Worm (Caenorhabditis elegans) whole organism, late embryonic: ENCODE results near the gene srm-1.

ENCODE experiments used
- ceh-22 ChIP-seq: sonication (generic microtip); optimal IDR thresholded peaks from 2 replicates; lab custom pipeline; 2017; ENCODE audit warnings: missing biosample characterization, missing genetic modification characterization
- ceh-9 ChIP-seq: sonication (generic microtip); optimal IDR thresholded peaks from 2 replicates; lab custom pipeline; 2016; ENCODE audit warnings: mild to moderate bottlenecking, missing genetic modification characterization, inconsistent platforms, missing compliant biosample characterization
- fkh-10 ChIP-seq: fragments of 150-350 bp; optimal IDR thresholded peaks from 2 replicates; lab custom pipeline; 2014; ENCODE audit warnings: missing biosample characterization, missing genetic modification reagents, missing genetic modification characterization
- nhr-11 ChIP-seq: fragments of 150-350 bp; optimal IDR thresholded peaks from 2 replicates; lab custom pipeline; 2014; ENCODE audit warnings: missing biosample characterization, missing genetic modification characterization
- pag-3 ChIP-seq: sonication (generic microtip); optimal IDR thresholded peaks from 2 replicates; lab custom pipeline; 2016; ENCODE audit warnings: missing compliant biosample characterization, missing genetic modification characterization, borderline replicate concordance
- pha-4 ChIP-seq: fragments of 150-350 bp; optimal IDR thresholded peaks from 2 replicates; lab custom pipeline; 2018; ENCODE audit warnings: missing biosample characterization, missing genetic modification reagents, missing genetic modification characterization
- tbx-2 ChIP-seq: sonication (generic microtip); optimal IDR thresholded peaks from 2 replicates; lab custom pipeline; 2016; ENCODE audit warnings: missing genetic modification characterization, missing compliant biosample characterization

ce11 chrIV:5038744-5039143, 26.4 kb downstream of the srm-1 start:
- TF ChIP-seq nhr-11 (no peak), fkh-10 (GFP tag; lab: Kevin White, UChicago) (no peak), pag-3 (tag; lab: Kevin White, UChicago) (no peak), pha-4 (tag; lab: Kevin White, UChicago) (no peak), ceh-9 (no peak), ceh-22 (no peak), tbx-2 (tag; lab: Kevin White, UChicago) (no peak)
